Fruit fly (Drosophila melanogaster): ENCODE measurements around the gene MtnB.

DNA sequence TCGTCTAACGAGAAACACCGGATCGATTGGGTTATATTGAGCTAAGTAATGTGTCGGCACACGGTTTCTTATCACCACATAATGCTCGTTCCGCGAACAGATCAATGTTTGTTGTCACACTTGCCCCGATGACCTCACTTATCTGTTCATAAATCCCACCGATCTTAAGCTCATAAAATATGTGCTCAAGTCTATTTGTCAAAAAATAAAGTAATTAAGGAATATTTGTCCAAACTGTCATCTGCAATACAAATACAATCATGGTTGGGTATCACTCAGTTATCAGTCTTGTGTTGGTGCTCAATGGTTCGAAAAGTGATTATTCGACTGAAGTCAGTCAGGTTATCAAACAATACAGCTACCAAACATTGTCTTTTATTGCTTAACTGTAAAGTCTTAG, 44.7 kb upstream of the MtnB start:
- TF ChIP-seq psq (optimal IDR thresholded peaks at IDR 0.05) (no peak), h (optimal IDR thresholded peaks at IDR 0.05) (no peak), insv (optimal IDR thresholded peaks at IDR 0.05) (no peak), Myc (optimal IDR thresholded peaks at IDR 0.05) (no peak)
